Fruit fly (Drosophila melanogaster) whole organism, wandering third instar larva: ENCODE data around the gene CG6696.

ENCODE experiments used
- Abd-B ChIP-seq: fragments of >200 bp; optimal IDR thresholded peaks from 2 replicates; lab custom pipeline; 2017; ENCODE audit warnings: missing biosample characterization, missing genetic modification characterization
- CG32264 ChIP-seq: fragments of 200-800 bp; sonication (Bioruptor generic); optimal IDR thresholded peaks from 2 replicates; lab custom pipeline; 2016; ENCODE audit warnings: missing biosample characterization, missing genetic modification characterization
- CG9705 ChIP-seq: fragments of 200-800 bp; sonication (Bioruptor generic); optimal IDR thresholded peaks from 2 replicates; lab custom pipeline; 2018; ENCODE audit warnings: missing biosample characterization, mild to moderate bottlenecking, missing genetic modification characterization
- CrebA ChIP-seq: fragments of 200-800 bp; sonication (Bioruptor generic); optimal IDR thresholded peaks from 2 replicates; lab custom pipeline; 2016; ENCODE audit warnings: missing biosample characterization, mild to moderate bottlenecking, missing genetic modification characterization, borderline replicate concordance
- Dfd ChIP-seq: fragments of >200 bp; optimal IDR thresholded peaks from 2 replicates; lab custom pipeline; 2017; ENCODE audit warnings: missing biosample characterization, missing genetic modification characterization
- Dif ChIP-seq: fragments of 200-275, 200-300 bp; sonication (Bioruptor generic); optimal IDR thresholded peaks from 2 replicates; lab custom pipeline; 2018; ENCODE audit warnings: missing biosample characterization, missing genetic modification characterization; ENCODE audit not compliant: partially characterized antibody
- GATAd ChIP-seq: sonication (Bioruptor generic); optimal IDR thresholded peaks from 2 replicates; lab custom pipeline; 2016; ENCODE audit warnings: missing biosample characterization, missing genetic modification characterization
- HLH106 ChIP-seq: fragments of 200-800 bp; optimal IDR thresholded peaks from 3 replicates; lab custom pipeline; 2019; ENCODE audit warnings: missing biosample characterization, mild to moderate bottlenecking, missing genetic modification characterization, moderate library complexity
- Hr78 ChIP-seq: fragments of >200 bp; optimal IDR thresholded peaks from 2 replicates; lab custom pipeline; 2017; ENCODE audit warnings: missing biosample characterization, missing genetic modification characterization
- Hr83 ChIP-seq: fragments of 200-300 bp; sonication (Bioruptor generic); optimal IDR thresholded peaks from 2 replicates; lab custom pipeline; 2016; ENCODE audit warnings: missing biosample characterization, mild to moderate bottlenecking, missing genetic modification characterization, moderate library complexity; ENCODE audit not compliant: poor library complexity, severe bottlenecking
- Jra ChIP-seq: sonication (Bioruptor generic); optimal IDR thresholded peaks from 2 replicates; lab custom pipeline; 2016; ENCODE audit warnings: missing biosample characterization, missing genetic modification characterization
- Mio ChIP-seq: sonication (Bioruptor generic); optimal IDR thresholded peaks from 2 replicates; lab custom pipeline; 2016; ENCODE audit warnings: missing biosample characterization, missing genetic modification characterization
- Myc ChIP-seq: fragments of >200 bp; optimal IDR thresholded peaks from 2 replicates; lab custom pipeline; 2017
- N ChIP-seq: fragments of >200 bp; optimal IDR thresholded peaks from 2 replicates; lab custom pipeline; 2018; ENCODE audit warnings: missing biosample characterization, missing external identifiers, missing genetic modification characterization
- OdsH ChIP-seq: fragments of 200-800 bp; sonication (Bioruptor generic); optimal IDR thresholded peaks from 2 replicates; lab custom pipeline; 2016; ENCODE audit warnings: missing biosample characterization, mild to moderate bottlenecking, missing genetic modification characterization
- Rel ChIP-seq, 2 experiments: fragments of 200-800 bp; sonication (Bioruptor generic) in 1 of 2; optimal IDR thresholded peaks; 2 replicates in 1 of 2; 3 replicates in 1 of 2; lab custom pipeline; 2016 to 2019; ENCODE audit warnings: mild to moderate bottlenecking in 2 of 2, missing biosample characterization in 2 of 2, missing genetic modification characterization in 2 of 2, moderate library complexity in 1 of 2
- Sp1 ChIP-seq: fragments of 200-800 bp; sonication (Bioruptor generic); optimal IDR thresholded peaks from 3 replicates; lab custom pipeline; 2019; ENCODE audit warnings: missing biosample characterization, mild to moderate bottlenecking, missing genetic modification characterization, moderate library complexity
- Vsx2 ChIP-seq: fragments of 200-300, 225-300 bp; sonication (Bioruptor generic); optimal IDR thresholded peaks from 2 replicates; lab custom pipeline; 2018; ENCODE audit warnings: missing biosample characterization, missing genetic modification characterization; ENCODE audit not compliant: partially characterized antibody
- br ChIP-seq: fragments of 200-800 bp; sonication (Bioruptor generic); optimal IDR thresholded peaks from 2 replicates; lab custom pipeline; 2016; ENCODE audit warnings: missing biosample characterization, missing genetic modification characterization
- brk ChIP-seq: fragments of 200-800 bp; sonication (Bioruptor generic); optimal IDR thresholded peaks from 2 replicates; lab custom pipeline; 2016; ENCODE audit warnings: missing biosample characterization, mild to moderate bottlenecking, missing genetic modification characterization
- dmrt93B ChIP-seq: fragments of 200-800 bp; sonication (Bioruptor generic); optimal IDR thresholded peaks from 2 replicates; lab custom pipeline; 2018; ENCODE audit warnings: missing biosample characterization, mild to moderate bottlenecking, missing genetic modification characterization
- ey ChIP-seq: fragments of 200-800 bp; sonication (Bioruptor generic); optimal IDR thresholded peaks from 2 replicates; lab custom pipeline; 2016; ENCODE audit warnings: missing biosample characterization, missing genetic modification characterization
- foxo ChIP-seq, 2 experiments: fragments of 200-800 bp; sonication (Bioruptor generic); optimal IDR thresholded peaks; 2 replicates in 1 of 2; 3 replicates in 1 of 2; lab custom pipeline; 2016 to 2017; ENCODE audit warnings: missing biosample characterization in 2 of 2, missing genetic modification characterization in 2 of 2
- fru ChIP-seq: fragments of 200-800 bp; sonication (Bioruptor generic); optimal IDR thresholded peaks from 3 replicates; lab custom pipeline; 2016; ENCODE audit warnings: missing biosample characterization, mild to moderate bottlenecking, missing genetic modification characterization
- jim ChIP-seq: fragments of 175-275, 200-325 bp; sonication (Bioruptor generic); optimal IDR thresholded peaks from 2 replicates; lab custom pipeline; 2016; ENCODE audit warnings: missing biosample characterization, mild to moderate bottlenecking, missing genetic modification characterization
- lola ChIP-seq: fragments of >200 bp; optimal IDR thresholded peaks from 2 replicates; lab custom pipeline; 2017; ENCODE audit warnings: missing biosample characterization, missing genetic modification characterization
- pan ChIP-seq: fragments of >200 bp; optimal IDR thresholded peaks from 2 replicates; lab custom pipeline; 2017
- psq ChIP-seq: fragments of 200-800 bp; sonication (Bioruptor generic); optimal IDR thresholded peaks from 3 replicates; lab custom pipeline; 2017; ENCODE audit warnings: missing biosample characterization, mild to moderate bottlenecking, missing genetic modification characterization, moderate library complexity
- rgr ChIP-seq: fragments of 200-800 bp; sonication (Bioruptor generic); optimal IDR thresholded peaks from 3 replicates; lab custom pipeline; 2016; ENCODE audit warnings: missing biosample characterization, mild to moderate bottlenecking, missing genetic modification characterization
- sage ChIP-seq: fragments of 200-800 bp; sonication (Bioruptor generic); optimal IDR thresholded peaks from 2 replicates; lab custom pipeline; 2016; ENCODE audit warnings: missing biosample characterization, mild to moderate bottlenecking, missing genetic modification characterization
- tai ChIP-seq: sonication (Bioruptor generic); optimal IDR thresholded peaks from 2 replicates; lab custom pipeline; 2016; ENCODE audit warnings: missing biosample characterization, missing genetic modification characterization
- usp ChIP-seq: fragments of >200 bp; optimal IDR thresholded peaks from 2 replicates; lab custom pipeline; 2017; ENCODE audit warnings: missing biosample characterization, missing genetic modification characterization
- woc ChIP-seq: sonication (Bioruptor generic); optimal IDR thresholded peaks from 2 replicates; lab custom pipeline; 2016; ENCODE audit warnings: missing biosample characterization, mild to moderate bottlenecking, missing genetic modification characterization

The CG6696 gene

DNA sequence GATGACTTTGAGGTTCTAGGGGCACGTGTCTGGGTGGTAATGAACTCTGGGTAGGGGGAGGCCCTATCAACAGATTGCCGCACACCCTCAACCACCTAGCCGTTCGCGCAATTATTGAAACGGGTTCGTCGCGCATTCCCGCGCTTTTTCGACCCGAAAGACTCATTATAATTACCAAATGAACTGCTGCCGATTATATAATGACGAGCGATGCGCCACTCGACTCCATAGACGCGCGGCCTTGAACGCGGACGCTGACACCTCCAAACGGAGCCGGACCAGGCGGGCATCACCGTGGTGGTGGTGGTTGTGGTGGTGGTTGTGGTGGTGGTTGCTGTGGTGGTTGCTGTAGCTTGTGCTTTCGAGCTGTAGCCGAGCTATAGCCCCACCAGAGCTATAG, 38.6 kb upstream of the CG6696 start:
- TF ChIP-seq HLH106 (tag; lab: Kevin White, UChicago) (no peak), Myc (no peak), Dfd (no peak), GATAd (no peak), brk (GFP tag; lab: Kevin White, UChicago) (no peak), Dif (GFP tag; lab: Kevin White, UChicago) (no peak), Rel (GFP tag; optimal IDR thresholded peaks at IDR 0.05; lab: Kevin White, UChicago) (no peak), Rel (tag; optimal IDR thresholded peaks at IDR 0.05; lab: Kevin White, UChicago) (no peak), fru (GFP tag; lab: Kevin White, UChicago) (no peak), jim (GFP tag; lab: Kevin White, UChicago) (no peak), br (GFP tag; lab: Kevin White, UChicago) (no peak), woc (no peak), sage (no peak), CG32264 (GFP tag; lab: Kevin White, UChicago) (no peak), rgr (no peak), psq (no peak)

DNA sequence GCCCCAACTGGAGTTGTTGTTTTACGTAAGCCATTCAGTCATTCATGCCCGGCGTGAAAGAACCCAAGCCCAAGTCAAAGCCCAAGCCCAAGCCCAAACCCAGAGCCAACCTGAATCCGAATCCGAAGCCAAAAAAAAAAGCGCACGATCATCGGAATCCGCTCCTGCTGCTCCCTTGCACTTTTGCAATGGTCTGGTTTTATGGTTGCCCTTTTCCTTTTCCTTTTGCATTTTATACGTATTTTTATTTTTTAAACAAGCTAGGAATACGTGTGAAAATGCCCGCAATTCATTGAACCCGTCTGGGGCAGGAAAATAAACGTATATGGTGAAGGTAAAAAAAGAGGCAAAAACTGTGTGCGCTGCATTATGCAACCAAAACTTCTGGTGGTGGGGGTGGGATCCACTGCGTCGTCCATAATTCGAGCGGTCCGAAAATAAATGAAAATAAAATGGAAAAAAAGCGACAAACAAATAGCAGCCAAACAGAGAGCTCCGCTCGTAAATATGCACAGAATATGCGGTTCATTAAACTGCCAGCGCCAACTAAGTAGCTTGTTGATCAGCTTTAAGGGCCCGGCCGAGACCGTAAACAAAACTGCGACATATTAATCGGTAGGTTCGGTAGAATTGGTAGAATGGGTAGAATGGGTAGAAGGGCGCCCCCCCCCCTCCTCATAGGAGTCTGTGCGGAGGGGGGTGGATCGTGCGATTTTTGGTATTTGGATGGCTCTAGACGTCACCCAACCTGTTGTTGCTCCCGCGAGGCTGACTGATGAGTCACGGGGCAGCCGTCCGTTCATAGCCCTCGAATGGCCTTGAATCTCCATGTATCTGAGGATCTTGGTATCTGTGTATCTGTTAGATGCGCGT, 37.6 kb upstream of the CG6696 start:
- TF ChIP-seq OdsH (no peak), tai (GFP tag; lab: Kevin White, UChicago) (no peak), Dif (GFP tag; lab: Kevin White, UChicago) (no peak), jim (GFP tag; lab: Kevin White, UChicago) (no peak), CG9705 (GFP tag; lab: Kevin White, UChicago) (no peak), foxo (GFP tag; optimal IDR thresholded peaks at IDR 0.05; lab: Kevin White, UChicago) (no peak), CrebA (GFP tag; lab: Kevin White, UChicago) (no peak), Abd-B (GFP tag; lab: Kevin White, UChicago) (no peak), Hr83 (no peak), Rel (GFP tag; optimal IDR thresholded peaks at IDR 0.05; lab: Kevin White, UChicago) (no peak), Rel (tag; optimal IDR thresholded peaks at IDR 0.05; lab: Kevin White, UChicago) (no peak), Mio (GFP tag; lab: Kevin White, UChicago) (no peak), HLH106 (tag; lab: Kevin White, UChicago) (no peak), dmrt93B (GFP tag; lab: Kevin White, UChicago) (no peak), pan (lab: Kevin White, UChicago) (no peak)

DNA sequence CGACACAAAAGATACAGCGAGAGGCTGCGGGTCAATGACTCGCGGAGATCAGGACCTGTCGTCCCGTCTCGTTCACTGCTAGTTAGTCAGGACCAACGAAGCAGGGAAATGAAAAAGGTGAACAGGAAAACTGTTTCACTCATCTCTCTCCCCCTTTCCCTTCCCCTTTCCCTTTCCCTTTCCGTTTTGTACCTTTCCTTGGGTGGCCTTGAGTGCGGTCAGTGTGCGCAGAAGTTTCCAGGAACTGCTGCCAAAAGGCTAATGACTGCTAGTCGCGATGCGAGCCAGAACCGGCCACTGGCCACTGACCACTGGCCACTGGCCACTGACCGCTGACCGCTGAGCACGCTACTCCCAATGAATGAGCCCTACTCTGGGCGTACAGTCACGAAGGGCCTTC, 33.6 kb upstream of the CG6696 start:
- TF ChIP-seq pan (lab: Kevin White, UChicago) (no peak), woc (no peak), Dfd (no peak), lola (no peak), Hr78 (GFP tag; lab: Kevin White, UChicago) (no peak), CrebA (GFP tag; lab: Kevin White, UChicago) (no peak), Sp1 (no peak), CG32264 (GFP tag; lab: Kevin White, UChicago) (no peak), foxo (GFP tag; optimal IDR thresholded peaks at IDR 0.05; lab: Kevin White, UChicago) (no peak), Mio (GFP tag; lab: Kevin White, UChicago) (no peak), fru (GFP tag; lab: Kevin White, UChicago) (no peak), Abd-B (GFP tag; lab: Kevin White, UChicago) (no peak), psq (no peak), Myc (no peak), ey (GFP tag; lab: Kevin White, UChicago) (no peak), jim (GFP tag; lab: Kevin White, UChicago) (no peak), HLH106 (tag; lab: Kevin White, UChicago) (no peak), Rel (GFP tag; optimal IDR thresholded peaks at IDR 0.05; lab: Kevin White, UChicago) (no peak), Rel (tag; optimal IDR thresholded peaks at IDR 0.05; lab: Kevin White, UChicago) (no peak), brk (GFP tag; lab: Kevin White, UChicago) (no peak)

DNA sequence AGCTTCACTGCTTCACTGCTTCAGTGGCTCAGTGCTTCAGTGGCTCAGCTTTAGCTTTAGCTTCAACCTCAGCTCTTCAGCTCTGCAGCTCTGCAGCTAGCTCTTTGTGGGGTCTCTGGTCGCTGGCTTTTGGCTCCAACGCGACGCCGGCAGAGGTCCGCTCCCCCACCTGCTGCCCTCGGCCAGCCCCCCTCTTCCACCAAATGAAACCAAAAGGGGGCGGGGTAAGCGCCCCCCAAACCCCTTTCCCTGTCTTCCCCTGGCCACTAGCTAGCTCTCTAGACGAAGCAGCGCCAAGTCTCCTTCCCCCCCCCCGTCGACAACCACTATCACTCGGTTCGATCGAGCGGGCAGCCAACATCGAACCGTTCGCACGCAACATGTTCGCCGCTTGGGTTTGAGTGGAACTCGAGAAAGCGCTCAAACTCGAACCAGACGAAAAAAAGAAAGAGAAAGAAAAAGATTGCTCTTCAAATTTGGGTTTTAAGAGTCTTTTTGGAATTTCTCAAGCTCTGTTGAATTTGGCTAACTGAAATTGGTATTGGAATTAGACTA, 31.1 kb upstream of the CG6696 start, which contains the start of gene Cyp18a1:
Gene Cyp18a1, minus strand, starts transcription at position 95 of the 555 bp plus-strand sequence.
- no peak for TF ChIP-seq N
- no peak for TF ChIP-seq Hr78 (GFP tag; lab: Kevin White, UChicago)
- no peak for TF ChIP-seq CG32264 (GFP tag; lab: Kevin White, UChicago)
- no peak for TF ChIP-seq Jra
- TF ChIP-seq Dif (GFP tag; lab: Kevin White, UChicago): no peak
- no peak for TF ChIP-seq jim (GFP tag; lab: Kevin White, UChicago)
- no peak for TF ChIP-seq CG9705 (GFP tag; lab: Kevin White, UChicago)
- TF ChIP-seq HLH106 (tag; lab: Kevin White, UChicago): no peak
- TF ChIP-seq fru (GFP tag; lab: Kevin White, UChicago): no peak
- TF ChIP-seq usp: no peak
- no peak for TF ChIP-seq Dfd
- no peak for TF ChIP-seq Abd-B (GFP tag; lab: Kevin White, UChicago)
- TF ChIP-seq rgr: no peak
- TF ChIP-seq OdsH: no peak
- no peak for TF ChIP-seq Vsx2 (GFP tag; lab: Kevin White, UChicago)
- TF ChIP-seq GATAd: no peak
- TF ChIP-seq sage: no peak
- TF ChIP-seq ey (GFP tag; lab: Kevin White, UChicago): no peak
- TF ChIP-seq Sp1: no peak
